Worm (Caenorhabditis elegans) whole organism, L1 larva: ENCODE results near the gene C32H11.4.

Experiments
- C04F5.9 ChIP-seq: sonication (generic microtip); optimal IDR thresholded peaks from 2 replicates; lab custom pipeline; 2016; ENCODE audit warnings: missing genetic modification characterization, missing compliant biosample characterization
- Y116A8C.19 ChIP-seq: sonication (generic microtip); optimal IDR thresholded peaks from 2 replicates; lab custom pipeline; 2016; ENCODE audit warnings: missing compliant biosample characterization, missing genetic modification characterization, borderline replicate concordance
- aha-1 ChIP-seq: fragments of 150-350 bp; optimal IDR thresholded peaks from 2 replicates; lab custom pipeline; 2014; ENCODE audit warnings: missing biosample characterization, missing genetic modification characterization
- alr-1 ChIP-seq: fragments of 200-800 bp; sonication (Bioruptor generic); optimal IDR thresholded peaks from 2 replicates; lab custom pipeline; 2018; ENCODE audit warnings: borderline replicate concordance, mild to moderate bottlenecking, missing genetic modification characterization, missing compliant biosample characterization
- aly-2 ChIP-seq: fragments of 150-350 bp; optimal IDR thresholded peaks from 2 replicates; lab custom pipeline; 2014; ENCODE audit warnings: missing biosample characterization, missing genetic modification characterization
- ama-1 ChIP-seq: fragments of 150-350 bp; optimal IDR thresholded peaks from 2 replicates; lab custom pipeline; 2014
- blmp-1 ChIP-seq: fragments of 150-350 bp; optimal IDR thresholded peaks from 2 replicates; lab custom pipeline; 2014; ENCODE audit warnings: missing biosample characterization, missing genetic modification characterization
- ceh-63 ChIP-seq: fragments of 200-800 bp; sonication (Bioruptor generic); optimal IDR thresholded peaks from 2 replicates; lab custom pipeline; 2018; ENCODE audit warnings: mild to moderate bottlenecking, missing genetic modification characterization, missing compliant biosample characterization
- ceh-8 ChIP-seq: fragments of 200-800 bp; sonication (Bioruptor generic); optimal IDR thresholded peaks from 2 replicates; lab custom pipeline; 2018; ENCODE audit warnings: mild to moderate bottlenecking, missing genetic modification characterization, moderate library complexity, missing compliant biosample characterization
- ceh-88 ChIP-seq: fragments of 200-800 bp; sonication (Bioruptor generic); IDR thresholded peaks from 2 replicates; pipeline ENCODE4 v1.3.6; 2022; ENCODE audit warnings: missing genetic modification characterization, missing compliant biosample characterization
- ceh-90 ChIP-seq: sonication (generic microtip); optimal IDR thresholded peaks from 2 replicates; lab custom pipeline; 2016; ENCODE audit warnings: missing genetic modification characterization, missing compliant biosample characterization
- ces-1 ChIP-seq: fragments of 150-350 bp; optimal IDR thresholded peaks from 2 replicates; lab custom pipeline; 2014; ENCODE audit warnings: missing biosample characterization, missing genetic modification reagents, missing genetic modification characterization
- dsc-1 ChIP-seq: sonication (generic microtip); optimal IDR thresholded peaks from 2 replicates; lab custom pipeline; 2016; ENCODE audit warnings: mild to moderate bottlenecking, missing genetic modification characterization, missing compliant biosample characterization
- efl-3 ChIP-seq: fragments of 200-800 bp; sonication (Bioruptor generic); optimal IDR thresholded peaks from 2 replicates; lab custom pipeline; 2018; ENCODE audit warnings: mild to moderate bottlenecking, missing genetic modification characterization, missing compliant biosample characterization
- egl-13 ChIP-seq: sonication (generic microtip); optimal IDR thresholded peaks from 2 replicates; lab custom pipeline; 2016; ENCODE audit warnings: missing genotype, missing genetic modification reagents, missing genetic modification characterization, missing compliant biosample characterization
- elt-3 ChIP-seq, 6 experiments: fragments of 150-350 bp in 1 of 6; sonication (generic microtip); optimal IDR thresholded peaks; 2 replicates each; lab custom pipeline; 2017 to 2018; ENCODE audit warnings: missing biosample characterization in 6 of 6, missing genetic modification characterization in 6 of 6, inconsistent platforms in 1 of 6
- fkh-10 ChIP-seq: sonication (generic microtip); optimal IDR thresholded peaks from 2 replicates; lab custom pipeline; 2017; ENCODE audit warnings: missing biosample characterization, missing genetic modification reagents, missing genetic modification characterization
- hpl-2 ChIP-seq: fragments of 150-350 bp; optimal IDR thresholded peaks from 2 replicates; lab custom pipeline; 2014; ENCODE audit warnings: missing biosample characterization, missing genetic modification reagents, missing genetic modification characterization
- irx-1 ChIP-seq: sonication (generic microtip); optimal IDR thresholded peaks from 2 replicates; lab custom pipeline; 2016; ENCODE audit warnings: missing genetic modification characterization, missing compliant biosample characterization
- lin-13 ChIP-seq: fragments of 150-350 bp; optimal IDR thresholded peaks from 2 replicates; lab custom pipeline; 2014; ENCODE audit warnings: missing biosample characterization, missing genetic modification reagents, missing genetic modification characterization
- lin-14 ChIP-seq: fragments of 200-800 bp; sonication (Bioruptor generic); optimal IDR thresholded peaks from 2 replicates; lab custom pipeline; 2018; ENCODE audit warnings: mild to moderate bottlenecking, missing genetic modification characterization, moderate library complexity, missing compliant biosample characterization
- mab-9 ChIP-seq: fragments of 200-800 bp; sonication (Bioruptor generic); IDR thresholded peaks from 2 replicates; pipeline ENCODE4 v1.3.6; 2022; ENCODE audit warnings: missing genetic modification reagents, missing genetic modification characterization, missing compliant biosample characterization
- nhr-11 ChIP-seq: fragments of 150-350 bp; optimal IDR thresholded peaks from 2 replicates; lab custom pipeline; 2014; ENCODE audit warnings: missing biosample characterization, missing genetic modification characterization
- nhr-12 ChIP-seq: sonication (generic microtip); optimal IDR thresholded peaks from 2 replicates; lab custom pipeline; 2017; ENCODE audit warnings: missing biosample characterization, missing genetic modification characterization
- nhr-71 ChIP-seq: sonication (generic microtip); optimal IDR thresholded peaks from 2 replicates; lab custom pipeline; 2016; ENCODE audit warnings: mild to moderate bottlenecking, missing genetic modification characterization, moderate library complexity, missing compliant biosample characterization
- pag-3 ChIP-seq: sonication (generic microtip); optimal IDR thresholded peaks from 2 replicates; lab custom pipeline; 2017; ENCODE audit warnings: missing genetic modification characterization, mild to moderate bottlenecking, missing compliant biosample characterization, antibody characterized with exemption, borderline replicate concordance; ENCODE audit not compliant: insufficient read depth
- rnt-1 ChIP-seq: sonication (generic microtip); optimal IDR thresholded peaks from 2 replicates; lab custom pipeline; 2016; ENCODE audit warnings: mild to moderate bottlenecking, missing genetic modification characterization, moderate library complexity, missing compliant biosample characterization
- skn-1 ChIP-seq: fragments of 150-350 bp; optimal IDR thresholded peaks from 2 replicates; lab custom pipeline; 2014; ENCODE audit warnings: missing biosample characterization, missing genetic modification characterization
- snu-23 ChIP-seq: sonication (generic microtip); optimal IDR thresholded peaks from 2 replicates; lab custom pipeline; 2016; ENCODE audit warnings: missing genetic modification characterization, missing compliant biosample characterization
- sup-37 ChIP-seq: fragments of 200-800 bp; sonication (Bioruptor generic); optimal IDR thresholded peaks from 2 replicates; lab custom pipeline; 2018; ENCODE audit warnings: mild to moderate bottlenecking, missing genetic modification characterization, missing compliant biosample characterization
- tbx-2 ChIP-seq: sonication (generic microtip); optimal IDR thresholded peaks from 2 replicates; lab custom pipeline; 2016; ENCODE audit warnings: missing genetic modification characterization, missing compliant biosample characterization
- unc-130 ChIP-seq: fragments of 150-350 bp; optimal IDR thresholded peaks from 2 replicates; lab custom pipeline; 2017; ENCODE audit warnings: missing biosample characterization, missing genetic modification characterization, inconsistent platforms
- xbp-1 ChIP-seq: sonication (generic microtip); optimal IDR thresholded peaks from 2 replicates; lab custom pipeline; 2016; ENCODE audit warnings: missing genetic modification characterization, missing compliant biosample characterization
- zag-1 ChIP-seq: fragments of 150-350 bp; optimal IDR thresholded peaks from 2 replicates; lab custom pipeline; 2014; ENCODE audit warnings: missing biosample characterization, missing genetic modification characterization
- zip-4 ChIP-seq: fragments of 200-800 bp; sonication (Bioruptor generic); optimal IDR thresholded peaks from 2 replicates; lab custom pipeline; 2018; ENCODE audit warnings: mild to moderate bottlenecking, missing genetic modification characterization, moderate library complexity, missing compliant biosample characterization
- ztf-11 ChIP-seq, 2 experiments: sonication (generic microtip); optimal IDR thresholded peaks; 2 replicates each; lab custom pipeline; 2016 to 2017; ENCODE audit warnings: missing genetic modification characterization in 2 of 2, missing biosample characterization in 1 of 2, missing compliant biosample characterization in 1 of 2
- ztf-4 ChIP-seq: fragments of 150-350 bp; optimal IDR thresholded peaks from 2 replicates; lab custom pipeline; 2014; ENCODE audit warnings: missing biosample characterization, missing genetic modification characterization

C32H11.4 gene

ce11 chrIV:12942633-12943032, 21.6 kb downstream of the C32H11.4 start, which contains the start of gene dct-19:
Gene dct-19 (plus strand): TSS chrIV:12942933.
- TF ChIP-seq aly-2 (no peak), lin-13 (GFP tag; lab: Kevin White, UChicago) (no peak), ztf-4 (tag; lab: Kevin White, UChicago) (no peak), C04F5.9 (tag; lab: Kevin White, UChicago) (no peak), ceh-8 (GFP tag; lab: Kevin White, UChicago) (no peak), zip-4 (GFP tag; lab: Kevin White, UChicago) (no peak)

ce11 chrIV:12946488-12946887, 25.4 kb downstream of the C32H11.4 start, which contains the start of gene F55G11.1:
Gene F55G11.1 (minus strand): TSS chrIV:12946588.
- TF ChIP-seq ces-1 (no peak), hpl-2 (GFP tag; lab: Kevin White, UChicago) (no peak), C04F5.9 (tag; lab: Kevin White, UChicago) (no peak), alr-1 (tag; lab: Kevin White, UChicago) (no peak), mab-9 (GFP tag; lab: Robert Waterston, UW) (no peak), aha-1 (tag; lab: Kevin White, UChicago) (no peak), tbx-2 (no peak), sup-37 (no peak)

- TF ChIP-seq egl-13 (tag; lab: Kevin White, UChicago) (no peak), fkh-10 (GFP tag; lab: Kevin White, UChicago) (no peak), Y116A8C.19 (tag; lab: Kevin White, UChicago) (no peak), blmp-1 (tag; lab: Kevin White, UChicago) (no peak), pag-3 (no peak), snu-23 (no peak), ztf-11 (tag; optimal IDR thresholded peaks at IDR 0.05; lab: Kevin White, UChicago) (no peak), ceh-88 (no peak), nhr-11 (no peak), irx-1 (no peak), elt-3 (tag; optimal IDR thresholded peaks at IDR 0.05; lab: Kevin White, UChicago) (no peak)
Observed at ce11 chrIV:12948470-12948869, 27.4 kb downstream of the C32H11.4 start, which contains the start of gene F55G11.10. Gene F55G11.10 (plus strand): TSS chrIV:12948770.

ce11 chrIV:12957730-12958129, 36.7 kb downstream of the C32H11.4 start, which contains the start of gene F55G11.6:
Gene F55G11.6 (plus strand): TSS chrIV:12958030.
- TF ChIP-seq xbp-1 (tag; lab: Kevin White, UChicago) (no peak), lin-14 (no peak), dsc-1 (tag; lab: Kevin White, UChicago) (no peak), fkh-10 (GFP tag; lab: Kevin White, UChicago) (no peak), ama-1 (lab: Kevin White, UChicago) (no peak), nhr-12 (tag; lab: Kevin White, UChicago) (no peak), zag-1 (tag; lab: Kevin White, UChicago) (no peak), nhr-71 (tag; lab: Kevin White, UChicago) (no peak), unc-130 (tag; lab: Kevin White, UChicago) (no peak), tbx-2 (no peak), skn-1 (tag; lab: Kevin White, UChicago) (no peak), ceh-63 (GFP tag; lab: Kevin White, UChicago) (no peak), ceh-90 (tag; lab: Kevin White, UChicago) (no peak), efl-3 (GFP tag; lab: Kevin White, UChicago) (no peak), rnt-1 (no peak), sup-37 (no peak)
